Worm (Caenorhabditis elegans) whole organism, young adult: ENCODE measurements around the gene F55A4.13.

Experiments
- B0019.2 ChIP-seq: fragments of 200-800 bp; sonication (Bioruptor generic); conservative IDR thresholded peaks from 2 replicates; pipeline ENCODE4 v1.3.6; 2022; ENCODE audit warnings: missing genetic modification reagents, missing genetic modification characterization, missing compliant biosample characterization
- B0035.1 ChIP-seq: sonication (generic microtip); optimal IDR thresholded peaks from 2 replicates; lab custom pipeline; 2016; ENCODE audit warnings: missing genetic modification characterization, mild to moderate bottlenecking, missing compliant biosample characterization, missing genotype, missing genetic modification reagents
- C06A6.2 ChIP-seq: fragments of 200-800 bp; sonication (Bioruptor generic); conservative IDR thresholded peaks from 2 replicates; pipeline ENCODE4 v1.3.6; 2022; ENCODE audit warnings: missing genetic modification characterization, missing compliant biosample characterization
- D2030.7 ChIP-seq: fragments of 200-800 bp; sonication (Bioruptor generic); IDR thresholded peaks from 2 replicates; pipeline ENCODE4 v1.3.6; 2022; ENCODE audit warnings: missing genetic modification reagents, missing genetic modification characterization, missing compliant biosample characterization
- F49E8.2 ChIP-seq: sonication (generic microtip); optimal IDR thresholded peaks from 3 replicates; lab custom pipeline; 2017; ENCODE audit warnings: missing genetic modification characterization, mild to moderate bottlenecking, missing compliant biosample characterization, antibody characterized with exemption, moderate library complexity; ENCODE audit not compliant: insufficient read depth
- F57A8.1 ChIP-seq: fragments of 200-800 bp; sonication (Bioruptor generic); optimal IDR thresholded peaks from 2 replicates; lab custom pipeline; 2018; ENCODE audit warnings: mild to moderate bottlenecking, missing genetic modification characterization, moderate library complexity, missing compliant biosample characterization
- K11D2.4 ChIP-seq: fragments of 200-800 bp; sonication (Bioruptor generic); IDR thresholded peaks from 2 replicates; pipeline ENCODE4 v1.3.6; 2022; ENCODE audit warnings: missing genetic modification reagents, missing genetic modification characterization, missing compliant biosample characterization
- K12H6.12 ChIP-seq: fragments of 200-800 bp; sonication (Bioruptor generic); optimal IDR thresholded peaks from 2 replicates; lab custom pipeline; 2018; ENCODE audit warnings: mild to moderate bottlenecking, missing genetic modification characterization, missing compliant biosample characterization
- ZK185.1 ChIP-seq: sonication (generic microtip); optimal IDR thresholded peaks from 2 replicates; lab custom pipeline; 2016; ENCODE audit warnings: mild to moderate bottlenecking, missing genetic modification characterization, missing compliant biosample characterization; ENCODE audit not compliant: poor library complexity, severe bottlenecking
- akir-1 ChIP-seq: fragments of 200-800 bp; sonication (Bioruptor generic); optimal IDR thresholded peaks from 2 replicates; lab custom pipeline; 2018; ENCODE audit warnings: mild to moderate bottlenecking, missing genetic modification characterization, moderate library complexity, missing compliant biosample characterization
- ama-1 ChIP-seq, 3 experiments: fragments of 150-350 bp in 1 of 3; sonication (generic microtip) in 2 of 3; optimal IDR thresholded peaks; 2 replicates each; lab custom pipeline; 2014 to 2018; ENCODE audit warnings: missing biosample characterization in 2 of 3, missing genetic modification characterization in 2 of 3, missing genetic modification reagents in 2 of 3
- aptf-2 ChIP-seq: fragments of 200-800 bp; sonication (Bioruptor generic); conservative IDR thresholded peaks from 2 replicates; pipeline ENCODE4 v1.3.6; 2022; ENCODE audit warnings: missing genetic modification reagents, missing genetic modification characterization, missing compliant biosample characterization
- aptf-3 ChIP-seq: fragments of 200-800 bp; sonication (Bioruptor generic); IDR thresholded peaks from 2 replicates; pipeline ENCODE4 v1.3.6; 2022; ENCODE audit warnings: missing genetic modification characterization, missing compliant biosample characterization
- atf-7 ChIP-seq: sonication (generic microtip); optimal IDR thresholded peaks from 2 replicates; lab custom pipeline; 2017; ENCODE audit warnings: mild to moderate bottlenecking, missing genetic modification characterization, missing compliant biosample characterization
- attf-3 ChIP-seq: fragments of 200-800 bp; sonication (Bioruptor generic); conservative IDR thresholded peaks from 2 replicates; pipeline ENCODE4 v1.3.6; 2022; ENCODE audit warnings: missing genetic modification reagents, missing genetic modification characterization, missing compliant biosample characterization
- ccch-3 ChIP-seq: fragments of 200-800 bp; sonication (Bioruptor generic); optimal IDR thresholded peaks from 2 replicates; lab custom pipeline; 2018; ENCODE audit warnings: mild to moderate bottlenecking, missing genetic modification characterization, missing compliant biosample characterization
- ceh-27 ChIP-seq: fragments of 200-800 bp; sonication (Bioruptor generic); optimal IDR thresholded peaks from 2 replicates; lab custom pipeline; 2018; ENCODE audit warnings: mild to moderate bottlenecking, missing genetic modification characterization, moderate library complexity, missing compliant biosample characterization
- ceh-40 ChIP-seq: fragments of 200-800 bp; sonication (Bioruptor generic); IDR thresholded peaks from 2 replicates; pipeline ENCODE4 v1.3.6; 2022; ENCODE audit warnings: missing genetic modification characterization, missing compliant biosample characterization
- ceh-58 ChIP-seq: fragments of 200-800 bp; sonication (Bioruptor generic); IDR thresholded peaks from 2 replicates; pipeline ENCODE4 v1.3.6; 2022; ENCODE audit warnings: missing genetic modification characterization, missing compliant biosample characterization
- dpff-1 ChIP-seq: sonication (generic microtip); optimal IDR thresholded peaks from 2 replicates; lab custom pipeline; 2017; ENCODE audit warnings: mild to moderate bottlenecking, missing genetic modification characterization, missing compliant biosample characterization
- egl-18 ChIP-seq: fragments of 200-800 bp; sonication (Bioruptor generic); IDR thresholded peaks from 2 replicates; pipeline ENCODE4 v1.3.6; 2022; ENCODE audit warnings: missing genetic modification reagents, missing genetic modification characterization, missing compliant biosample characterization
- egrh-3 ChIP-seq: fragments of 200-800 bp; sonication (Bioruptor generic); IDR thresholded peaks from 2 replicates; pipeline ENCODE4 v1.3.6; 2022; ENCODE audit warnings: missing genetic modification reagents, missing genetic modification characterization, missing compliant biosample characterization
- ekl-4 ChIP-seq: fragments of 200-800 bp; sonication (Bioruptor generic); IDR thresholded peaks from 2 replicates; pipeline ENCODE4 v1.3.6; 2022; ENCODE audit warnings: missing genetic modification reagents, missing genetic modification characterization, missing compliant biosample characterization
- ets-4 ChIP-seq: fragments of 200-800 bp; sonication (Bioruptor generic); optimal IDR thresholded peaks from 2 replicates; lab custom pipeline; 2018; ENCODE audit warnings: mild to moderate bottlenecking, missing genetic modification characterization, missing compliant biosample characterization
- hmg-20 ChIP-seq: fragments of 200-800 bp; sonication (Bioruptor generic); IDR thresholded peaks from 2 replicates; pipeline ENCODE4 v1.3.6; 2022; ENCODE audit warnings: missing genetic modification reagents, missing genetic modification characterization, missing compliant biosample characterization
- let-526 ChIP-seq: fragments of 200-800 bp; sonication (Bioruptor generic); IDR thresholded peaks from 2 replicates; pipeline ENCODE4 v1.3.6; 2022; ENCODE audit warnings: missing genetic modification reagents, missing genetic modification characterization, missing compliant biosample characterization
- lin-35 ChIP-seq, 3 experiments: fragments of 150-350 bp in 2 of 3; sonication (generic microtip) in 1 of 3; optimal IDR thresholded peaks; 2 replicates each; lab custom pipeline; 2014 to 2018; ENCODE audit warnings: missing biosample characterization in 3 of 3, missing genetic modification characterization in 3 of 3, missing genetic modification reagents in 3 of 3
- lin-40 ChIP-seq: sonication (generic microtip); optimal IDR thresholded peaks from 2 replicates; lab custom pipeline; 2016; ENCODE audit warnings: missing genetic modification characterization, mild to moderate bottlenecking, missing compliant biosample characterization, missing genotype, missing genetic modification reagents
- madf-10 ChIP-seq: sonication (generic microtip); optimal IDR thresholded peaks from 2 replicates; lab custom pipeline; 2016; ENCODE audit warnings: mild to moderate bottlenecking, missing genetic modification characterization, missing compliant biosample characterization
- madf-8 ChIP-seq: fragments of 200-800 bp; sonication (Bioruptor generic); conservative IDR thresholded peaks from 2 replicates; pipeline ENCODE4 v1.3.6; 2022; ENCODE audit warnings: missing genetic modification reagents, missing genetic modification characterization, missing compliant biosample characterization
- mcd-1 ChIP-seq: fragments of 200-800 bp; sonication (Bioruptor generic); IDR thresholded peaks from 2 replicates; pipeline ENCODE4 v1.3.6; 2022; ENCODE audit warnings: missing genetic modification reagents, missing genetic modification characterization, missing compliant biosample characterization
- mes-4 ChIP-seq: sonication (generic microtip); optimal IDR thresholded peaks from 2 replicates; lab custom pipeline; 2016; ENCODE audit warnings: missing genotype, missing genetic modification characterization, missing compliant biosample characterization
- nhr-179 ChIP-seq: sonication (generic microtip); optimal IDR thresholded peaks from 2 replicates; lab custom pipeline; 2016; ENCODE audit warnings: mild to moderate bottlenecking, missing genetic modification characterization, missing compliant biosample characterization
- snpc-4 ChIP-seq, 5 experiments: fragments of 150-350 bp in 1 of 5; sonication (generic microtip) in 4 of 5; optimal IDR thresholded peaks; 2 replicates each; lab custom pipeline; 2014 to 2018; ENCODE audit warnings: missing genetic modification characterization in 5 of 5, missing biosample characterization in 3 of 5, antibody characterized with exemption in 2 of 5, mild to moderate bottlenecking in 2 of 5, missing compliant biosample characterization in 2 of 5, missing genotype in 2 of 5, moderate library complexity in 2 of 5, missing genetic modification reagents in 1 of 5
- tbp1 ChIP-seq: fragments of 200-800 bp; sonication (Bioruptor generic); optimal IDR thresholded peaks from 2 replicates; lab custom pipeline; 2018; ENCODE audit warnings: mild to moderate bottlenecking, missing genetic modification characterization, missing compliant biosample characterization
- unc-62 ChIP-seq: fragments of 150-350 bp; optimal IDR thresholded peaks from 2 replicates; lab custom pipeline; 2014; ENCODE audit warnings: missing biosample characterization, missing genetic modification reagents, missing genetic modification characterization
- ztf-22 ChIP-seq: fragments of 200-800 bp; sonication (Bioruptor generic); optimal IDR thresholded peaks from 2 replicates; lab custom pipeline; 2018; ENCODE audit warnings: mild to moderate bottlenecking, missing genetic modification characterization, moderate library complexity, missing compliant biosample characterization
- ztf-25 ChIP-seq: fragments of 200-800 bp; sonication (Bioruptor generic); IDR thresholded peaks from 2 replicates; pipeline ENCODE4 v1.3.6; 2022; ENCODE audit warnings: missing genetic modification reagents, missing genetic modification characterization, missing compliant biosample characterization
- ztf-26 ChIP-seq: sonication (generic microtip); optimal IDR thresholded peaks from 2 replicates; lab custom pipeline; 2017; ENCODE audit warnings: missing genetic modification characterization, missing compliant biosample characterization
- ztf-6 ChIP-seq: fragments of 200-800 bp; sonication (Bioruptor generic); IDR thresholded peaks from 2 replicates; pipeline ENCODE4 v1.3.6; 2022; ENCODE audit warnings: missing genetic modification reagents, missing genetic modification characterization, missing compliant biosample characterization

F55A4.13 gene

ce11 chrX:1005026-1005425 is 12.3 kb downstream of the F55A4.13 start:
- no peak for TF ChIP-seq mes-4 (tag; lab: Kevin White, UChicago)
- no peak for TF ChIP-seq hmg-20 (GFP tag; lab: Robert Waterston, UW)
- TF ChIP-seq tbp1 (GFP tag; lab: Kevin White, UChicago): no peak
- TF ChIP-seq ZK185.1 (tag; lab: Kevin White, UChicago): no peak
- TF ChIP-seq ama-1 (optimal IDR thresholded peaks at IDR 0.05; lab: Kevin White, UChicago): no peak
- no peak for TF ChIP-seq ama-1 (GFP tag; optimal IDR thresholded peaks at IDR 0.05; lab: Kevin White, UChicago)
- TF ChIP-seq ccch-3 (GFP tag; lab: Kevin White, UChicago): no peak
- TF ChIP-seq ekl-4 (GFP tag; lab: Robert Waterston, UW): no peak
- TF ChIP-seq lin-35 (GFP tag; optimal IDR thresholded peaks at IDR 0.05; lab: Kevin White, UChicago): no peak
- TF ChIP-seq C06A6.2 (GFP tag; lab: Robert Waterston, UW): no peak
- TF ChIP-seq D2030.7: no peak
- TF ChIP-seq B0019.2 (GFP tag; lab: Robert Waterston, UW): no peak
- TF ChIP-seq K11D2.4: no peak
- TF ChIP-seq madf-8 (GFP tag; lab: Robert Waterston, UW): no peak
- no peak for TF ChIP-seq ceh-40 (GFP tag; lab: Robert Waterston, UW)

ce11 chrX:1004037-1004436 is 13.3 kb downstream of the F55A4.13 start, which contains the start of gene cutl-21:
Gene cutl-21 (plus strand): TSS chrX:1004337.
- no peak for TF ChIP-seq ccch-3 (GFP tag; lab: Kevin White, UChicago)
- no peak for TF ChIP-seq egl-18
- TF ChIP-seq mes-4 (tag; lab: Kevin White, UChicago): no peak
- no peak for TF ChIP-seq C06A6.2 (GFP tag; lab: Robert Waterston, UW)
- TF ChIP-seq akir-1: no peak
- TF ChIP-seq attf-3 (GFP tag; lab: Robert Waterston, UW): no peak
- no peak for TF ChIP-seq ets-4 (GFP tag; lab: Kevin White, UChicago)
- TF ChIP-seq unc-62: no peak
- TF ChIP-seq ztf-26 (tag; lab: Kevin White, UChicago): no peak
- no peak for TF ChIP-seq ceh-58
- no peak for TF ChIP-seq mcd-1 (GFP tag; lab: Robert Waterston, UW)

ce11 chrX:994678-995077 is 22.7 kb downstream of the F55A4.13 start:
- no peak for TF ChIP-seq ceh-27 (GFP tag; lab: Kevin White, UChicago)

- TF ChIP-seq attf-3 (GFP tag; lab: Robert Waterston, UW) (no peak), snpc-4 (GFP tag; optimal IDR thresholded peaks at IDR 0.05; lab: Kevin White, UChicago) (no peak), snpc-4 (tag; optimal IDR thresholded peaks at IDR 0.05; lab: Kevin White, UChicago) (peak in 2 of 4 experiments; percentile 37 to 41), dpff-1 (tag; lab: Kevin White, UChicago) (no peak), egl-18 (no peak), aptf-2 (GFP tag; lab: Robert Waterston, UW) (no peak), K12H6.12 (peak; percentile 86), ztf-25 (GFP tag; lab: Robert Waterston, UW) (no peak), ceh-27 (GFP tag; lab: Kevin White, UChicago) (peak; percentile 43), F49E8.2 (tag; lab: Kevin White, UChicago) (no peak), F57A8.1 (GFP tag; lab: Kevin White, UChicago) (no peak), ama-1 (optimal IDR thresholded peaks at IDR 0.05; lab: Kevin White, UChicago) (no peak), ama-1 (GFP tag; optimal IDR thresholded peaks at IDR 0.05; lab: Kevin White, UChicago) (no peak), ztf-22 (GFP tag; lab: Kevin White, UChicago) (no peak), hmg-20 (GFP tag; lab: Robert Waterston, UW) (peak; percentile 53; the same call in 1 of the 2 replicates), ztf-6 (GFP tag; lab: Robert Waterston, UW) (no peak), lin-40 (tag; lab: Kevin White, UChicago) (peak; percentile 48), atf-7 (peak; percentile 11), lin-35 (GFP tag; optimal IDR thresholded peaks at IDR 0.05; lab: Kevin White, UChicago) (peak in 1 of 3 experiments; percentile 40), egrh-3 (peak; percentile 47; the same call in 1 of the 2 replicates), madf-10 (tag; lab: Kevin White, UChicago) (peak; percentile 69), B0035.1 (tag; lab: Kevin White, UChicago) (peak; percentile 20), aptf-3 (no peak), ccch-3 (GFP tag; lab: Kevin White, UChicago) (no peak), let-526 (GFP tag; lab: Robert Waterston, UW) (no peak), nhr-179 (tag; lab: Kevin White, UChicago) (no peak)
Measured at ce11 chrX:992650-993403, 24.5 kb downstream of the F55A4.13 start.
